Worm (Caenorhabditis elegans) whole organism, L4 larva: Measurements from ENCODE around the gene Y53C12A.10.
A peak's percentile ranks its signal among the peaks of the same experiment; 100 is the strongest.

ENCODE experiments used
- aha-1 ChIP-seq: fragments of 150-350 bp; peaks from one replicate; lab custom pipeline; 2014; ENCODE audit warnings: missing biosample characterization, missing genetic modification characterization
- ama-1 ChIP-seq: fragments of 150-350 bp; optimal IDR thresholded peaks from 2 replicates; lab custom pipeline; 2014; ENCODE audit warnings: inconsistent platforms, mixed read lengths
- dmd-9 ChIP-seq: fragments of 200-800 bp; sonication (Bioruptor generic); IDR thresholded peaks from 2 replicates; pipeline ENCODE4 v1.3.6; 2022; ENCODE audit warnings: missing genetic modification reagents, missing genetic modification characterization, missing compliant biosample characterization
- fos-1 ChIP-seq: fragments of 150-350 bp; optimal IDR thresholded peaks from 2 replicates; lab custom pipeline; 2014; ENCODE audit warnings: missing biosample characterization, missing genetic modification characterization
- lin-15B ChIP-seq: fragments of 150-350 bp; sonication (generic microtip); optimal IDR thresholded peaks from 3 replicates; lab custom pipeline; 2014; ENCODE audit warnings: missing biosample characterization, missing genetic modification characterization
- mdl-1 ChIP-seq, 2 experiments: fragments of 150-350 bp in 1 of 2; sonication (generic microtip) in 1 of 2; optimal IDR thresholded peaks; 2 replicates each; lab custom pipeline; 2014 to 2017; ENCODE audit warnings: missing biosample characterization in 2 of 2, missing genetic modification characterization in 2 of 2
- ztf-11 ChIP-seq: fragments of 150-350 bp; optimal IDR thresholded peaks from 2 replicates; lab custom pipeline; 2014; ENCODE audit warnings: missing biosample characterization, missing genetic modification characterization

- TF ChIP-seq lin-15B (tag; lab: Kevin White, UChicago) (no peak), mdl-1 (tag; optimal IDR thresholded peaks at IDR 0.05; lab: Kevin White, UChicago) (peak in 1 of 2 experiments; percentile 46), ama-1 (lab: Kevin White, UChicago) (no peak), fos-1 (tag; lab: Kevin White, UChicago) (no peak), ztf-11 (no peak), aha-1 (peak; percentile 68), dmd-9 (GFP tag; lab: Robert Waterston, UW) (no peak)
These were observed 35.9 kb upstream of the Y53C12A.10 start for ce11 chrII:9740552-9740951.
